Fruit fly (Drosophila melanogaster): Measurements from ENCODE around the gene CG7974.

DNA sequence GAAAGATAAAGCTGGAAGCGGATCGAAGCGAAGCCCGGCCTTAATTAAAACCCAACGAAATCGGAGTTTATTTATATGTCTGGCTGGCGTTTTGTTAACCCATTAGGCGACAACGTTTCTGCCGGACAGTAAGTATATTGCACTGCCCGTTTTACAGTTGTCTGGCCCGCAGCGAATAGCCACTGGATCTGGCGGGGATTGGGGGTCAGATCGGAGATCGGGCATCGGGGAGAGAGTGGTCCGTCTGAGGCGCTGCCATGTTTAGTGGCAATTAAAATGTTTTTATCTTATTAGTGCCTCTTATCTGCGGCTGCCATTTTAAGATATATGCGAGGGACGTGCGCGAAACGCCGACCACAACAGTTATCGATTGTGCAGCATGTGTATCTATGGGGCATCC is 44.2 kb downstream of the CG7974 start:
- TF ChIP-seq Sin3A (optimal IDR thresholded peaks at IDR 0.05) (no peak), h (optimal IDR thresholded peaks at IDR 0.05) (no peak), Myc (optimal IDR thresholded peaks at IDR 0.05) (no peak), psq (optimal IDR thresholded peaks at IDR 0.05) (no peak), insv (optimal IDR thresholded peaks at IDR 0.05) (no peak), ttk (optimal IDR thresholded peaks at IDR 0.05) (no peak)
